Fruit fly (Drosophila melanogaster) whole organism, wandering third instar larva: ENCODE measurements around the gene alt.
A peak's percentile ranks its signal among the peaks of the same experiment; 100 is the strongest.

Source experiments
- Dfd ChIP-seq: fragments of >200 bp; optimal IDR thresholded peaks from 2 replicates; lab custom pipeline; 2017; ENCODE audit warnings: missing biosample characterization, missing genetic modification characterization
- GATAd ChIP-seq: sonication (Bioruptor generic); optimal IDR thresholded peaks from 2 replicates; lab custom pipeline; 2016; ENCODE audit warnings: missing biosample characterization, missing genetic modification characterization
- Hnf4 ChIP-seq: fragments of 200-800 bp; sonication (Bioruptor generic); optimal IDR thresholded peaks from 2 replicates; lab custom pipeline; 2016; ENCODE audit warnings: missing biosample characterization, mild to moderate bottlenecking, missing genetic modification characterization
- Hr78 ChIP-seq: fragments of >200 bp; optimal IDR thresholded peaks from 2 replicates; lab custom pipeline; 2017; ENCODE audit warnings: missing biosample characterization, missing genetic modification characterization
- N ChIP-seq: fragments of >200 bp; optimal IDR thresholded peaks from 2 replicates; lab custom pipeline; 2018; ENCODE audit warnings: missing biosample characterization, missing external identifiers, missing genetic modification characterization
- OdsH ChIP-seq: fragments of 200-800 bp; sonication (Bioruptor generic); optimal IDR thresholded peaks from 2 replicates; lab custom pipeline; 2016; ENCODE audit warnings: missing biosample characterization, mild to moderate bottlenecking, missing genetic modification characterization
- foxo ChIP-seq, 2 experiments: fragments of 200-800 bp; sonication (Bioruptor generic); optimal IDR thresholded peaks; 2 replicates in 1 of 2; 3 replicates in 1 of 2; lab custom pipeline; 2016 to 2017; ENCODE audit warnings: missing biosample characterization in 2 of 2, missing genetic modification characterization in 2 of 2
- fru ChIP-seq: fragments of 200-800 bp; sonication (Bioruptor generic); optimal IDR thresholded peaks from 3 replicates; lab custom pipeline; 2016; ENCODE audit warnings: missing biosample characterization, mild to moderate bottlenecking, missing genetic modification characterization
- h ChIP-seq: fragments of 200-800 bp; sonication (Bioruptor generic); optimal IDR thresholded peaks from 3 replicates; lab custom pipeline; 2016; ENCODE audit warnings: missing biosample characterization, mild to moderate bottlenecking, missing genetic modification characterization
- pan ChIP-seq: fragments of >200 bp; optimal IDR thresholded peaks from 2 replicates; lab custom pipeline; 2017
- psq ChIP-seq: fragments of 200-800 bp; sonication (Bioruptor generic); optimal IDR thresholded peaks from 3 replicates; lab custom pipeline; 2017; ENCODE audit warnings: missing biosample characterization, mild to moderate bottlenecking, missing genetic modification characterization, moderate library complexity
- usp ChIP-seq: fragments of >200 bp; optimal IDR thresholded peaks from 2 replicates; lab custom pipeline; 2017; ENCODE audit warnings: missing biosample characterization, missing genetic modification characterization

dm6 chr3R:17701971-17702845 lies 19.9 kb upstream of the alt start:
- peak; percentile 54 for TF ChIP-seq h (GFP tag; lab: Kevin White, UChicago)
- TF ChIP-seq usp (GFP tag; lab: Kevin White, UChicago): no peak
- TF ChIP-seq Dfd: no peak
- no peak for TF ChIP-seq GATAd (GFP tag; lab: Kevin White, UChicago)
- TF ChIP-seq Hr78 (GFP tag; lab: Kevin White, UChicago): no peak
- peak; percentile 66 for TF ChIP-seq fru
- no peak for TF ChIP-seq N
- no peak for TF ChIP-seq pan (lab: Kevin White, UChicago)
- TF ChIP-seq Hnf4 (GFP tag; lab: Kevin White, UChicago): no peak
- peak; percentile 56 for TF ChIP-seq OdsH
- TF ChIP-seq psq (GFP tag; lab: Kevin White, UChicago): peak; percentile 46
- TF ChIP-seq foxo (GFP tag; optimal IDR thresholded peaks at IDR 0.05; lab: Kevin White, UChicago): peak in 1 of 2 experiments; percentile 75
